Fruit fly (Drosophila melanogaster) whole organism: ENCODE results near the gene CG12617.

Experiments
- EcR ChIP-seq, 2 experiments: fragments of >200 bp; optimal IDR thresholded peaks; 2 replicates each; lab custom pipeline; 2017; ENCODE audit warnings: missing biosample characterization in 2 of 2, missing genetic modification characterization in 2 of 2, missing genetic modification reagents in 2 of 2
- psq ChIP-seq: fragments of >200 bp; optimal IDR thresholded peaks from 2 replicates; lab custom pipeline; 2017

DNA sequence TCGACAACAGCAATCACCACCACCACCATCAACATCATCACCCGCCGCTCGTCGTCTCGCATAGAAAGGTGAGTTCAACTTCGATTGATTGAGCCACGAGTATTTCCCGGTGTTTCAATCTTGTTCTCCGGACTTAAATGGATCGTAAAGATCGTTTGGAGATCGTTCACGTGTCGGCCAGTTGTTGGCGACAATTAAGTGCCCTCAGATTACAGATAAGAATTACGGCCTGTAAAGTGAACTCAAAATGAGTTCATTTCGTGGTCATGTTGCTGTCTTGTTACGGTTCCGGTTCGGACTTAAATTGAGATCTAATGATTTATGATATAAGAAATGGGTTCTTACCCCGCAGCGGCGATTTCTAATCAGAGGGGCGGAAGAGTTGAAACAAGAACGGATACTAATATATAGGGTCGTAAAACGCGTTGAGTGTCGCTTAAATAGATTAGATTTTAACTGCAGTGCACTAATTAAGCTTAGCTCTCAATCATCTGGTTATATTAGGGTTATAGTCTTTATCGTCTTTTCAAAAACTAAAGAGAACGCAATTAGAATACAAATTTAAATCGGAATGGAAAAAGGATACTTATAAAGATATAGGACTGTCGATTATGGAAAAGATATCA lies 27.6 kb downstream of the CG12617 start:
- TF ChIP-seq psq (lab: Kevin White, UChicago): no peak
- no peak for TF ChIP-seq EcR (GFP tag; optimal IDR thresholded peaks at IDR 0.05; lab: Kevin White, UChicago)
